Fruit fly (Drosophila melanogaster): ENCODE measurements around the gene ras.

The ras gene

DNA sequence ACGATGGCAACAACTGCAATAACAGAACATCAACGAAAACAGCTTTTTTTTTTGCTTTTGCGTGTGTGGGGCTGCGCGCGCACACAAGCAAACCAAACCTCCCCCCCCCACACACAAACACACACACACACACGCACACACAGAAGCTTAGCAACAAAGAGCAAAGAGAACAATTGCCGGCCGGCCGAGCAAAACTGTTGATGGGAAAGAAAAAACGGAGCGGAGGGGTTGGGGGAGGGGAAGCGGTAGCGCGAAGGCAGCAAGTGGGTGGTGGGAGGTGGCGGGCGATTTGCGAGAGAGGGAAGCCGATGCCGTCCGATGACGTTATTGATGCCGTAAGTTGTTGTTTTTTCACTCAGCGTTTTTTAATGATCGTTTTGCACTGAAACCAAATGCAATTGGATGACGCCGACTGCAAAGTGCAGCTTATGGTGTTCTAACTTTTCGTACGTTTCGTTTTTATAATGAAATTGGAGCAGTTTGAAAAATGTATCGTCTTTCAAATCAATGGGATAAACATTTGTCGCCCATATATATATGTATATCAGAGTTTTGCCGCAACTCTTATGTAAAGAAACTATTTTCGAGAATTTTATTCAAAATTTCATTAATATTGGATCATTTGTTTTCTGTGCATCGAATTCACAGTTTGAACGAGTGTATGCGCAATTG lies 8.5 kb upstream of the ras start (continued):
- TF ChIP-seq CG15011 (GFP tag; optimal IDR thresholded peaks at IDR 0.05) (no peak), pros (GFP tag; optimal IDR thresholded peaks at IDR 0.05) (peak; percentile 54), CG7987 (GFP tag; optimal IDR thresholded peaks at IDR 0.05) (no peak), Spps (tag; optimal IDR thresholded peaks at IDR 0.05) (no peak), CG10431 (GFP tag; optimal IDR thresholded peaks at IDR 0.05) (no peak), kni (GFP tag; optimal IDR thresholded peaks at IDR 0.05) (no peak), prd (optimal IDR thresholded peaks at IDR 0.05) (no peak), prd (GFP tag; IDR thresholded peaks at IDR 0.05) (no peak), HHEX (GFP tag; optimal IDR thresholded peaks at IDR 0.05) (no peak), Kr (GFP tag; optimal IDR thresholded peaks at IDR 0.05) (no peak), TFAM (GFP tag; optimal IDR thresholded peaks at IDR 0.05) (no peak), CG16815 (GFP tag; optimal IDR thresholded peaks at IDR 0.05) (no peak), CG18476 (GFP tag; optimal IDR thresholded peaks at IDR 0.05) (no peak), Bgb (GFP tag; IDR thresholded peaks at IDR 0.05; ENCODE audit: partially characterized antibody) (peak; percentile 43; the same call in 1 of the 2 replicates), insv (GFP tag; optimal IDR thresholded peaks at IDR 0.05) (no peak), Doc2 (GFP tag; IDR thresholded peaks at IDR 0.05) (no peak), Poxn (GFP tag; IDR thresholded peaks at IDR 0.05) (no peak), CG2199 (GFP tag; IDR thresholded peaks at IDR 0.05) (0 out of 3 replicates have a peak, but pooled peaks have one; percentile 27), ttk (GFP tag; IDR thresholded peaks at IDR 0.05) (no peak), fu2 (GFP tag; optimal IDR thresholded peaks at IDR 0.05) (no peak), schlank (tag; optimal IDR thresholded peaks at IDR 0.05) (no peak), HLH3B (GFP tag; IDR thresholded peaks at IDR 0.05) (no peak), fd96Cb (tag; optimal IDR thresholded peaks at IDR 0.05) (no peak), CG32532 (GFP tag; IDR thresholded peaks at IDR 0.05) (no peak), CG11398 (GFP tag; optimal IDR thresholded peaks at IDR 0.05) (no peak), Hr39 (optimal IDR thresholded peaks at IDR 0.05) (no peak), CG16779 (GFP tag; IDR thresholded peaks at IDR 0.05) (no peak), disco-r (GFP tag; optimal IDR thresholded peaks at IDR 0.05) (no peak), Dp (GFP tag; optimal IDR thresholded peaks at IDR 0.05) (no peak), nom (GFP tag; optimal IDR thresholded peaks at IDR 0.05) (peak; percentile 47), klu (GFP tag; IDR thresholded peaks at IDR 0.05) (no peak), cg (GFP tag; optimal IDR thresholded peaks at IDR 0.05) (peak; percentile 79), CG7556 (GFP tag; optimal IDR thresholded peaks at IDR 0.05) (peak; percentile 2), ash1 (GFP tag; optimal IDR thresholded peaks at IDR 0.05) (peak; percentile 51), CG17912 (GFP tag; optimal IDR thresholded peaks at IDR 0.05) (no peak), CG18599 (GFP tag; optimal IDR thresholded peaks at IDR 0.05) (peak; percentile 9), CG14860 (GFP tag; IDR thresholded peaks at IDR 0.05; ENCODE audit: partially characterized antibody) (no peak), CG1792 (GFP tag; optimal IDR thresholded peaks at IDR 0.05) (no peak), Hmr (GFP tag; optimal IDR thresholded peaks at IDR 0.05) (no peak), nerfin-1 (tag; optimal IDR thresholded peaks at IDR 0.05) (no peak), CG14050 (GFP tag; IDR thresholded peaks at IDR 0.05) (no peak), trem (tag; optimal IDR thresholded peaks at IDR 0.05) (no peak), CG4820 (GFP tag; optimal IDR thresholded peaks at IDR 0.05) (no peak), Hmx (GFP tag; optimal IDR thresholded peaks at IDR 0.05) (no peak), sna (GFP tag; IDR thresholded peaks at IDR 0.05; ENCODE audit: partially characterized antibody) (0 out of 2 replicates have a peak, but pooled peaks have one; percentile 26), CG3163 (GFP tag; optimal IDR thresholded peaks at IDR 0.05) (no peak), CG8290 (GFP tag; optimal IDR thresholded peaks at IDR 0.05) (no peak), CG8290 (tag; optimal IDR thresholded peaks at IDR 0.05) (peak in 1 of 2 experiments; percentile 39), bab2 (GFP tag; optimal IDR thresholded peaks at IDR 0.05) (no peak), ewg (GFP tag; optimal IDR thresholded peaks at IDR 0.05) (peak; percentile 65), Meics (GFP tag; optimal IDR thresholded peaks at IDR 0.05) (peak; percentile 1)

All from whole organism, embryonic.